Worm (Caenorhabditis elegans): Measurements from ENCODE around the gene nmur-3.

ce11 chrX:4439616-4440015 lies 26.7 kb upstream of the nmur-3 start:
- TF ChIP-seq him-1 (tag; optimal IDR thresholded peaks at IDR 0.05) (no peak), dao-5 (tag; optimal IDR thresholded peaks at IDR 0.05) (no peak), W03F9.2 (tag; optimal IDR thresholded peaks at IDR 0.05) (no peak)

Measured in whole organism, L4/young adult.